Fruit fly (Drosophila melanogaster): ENCODE results near the gene CG8159.

Gene CG8159

DNA sequence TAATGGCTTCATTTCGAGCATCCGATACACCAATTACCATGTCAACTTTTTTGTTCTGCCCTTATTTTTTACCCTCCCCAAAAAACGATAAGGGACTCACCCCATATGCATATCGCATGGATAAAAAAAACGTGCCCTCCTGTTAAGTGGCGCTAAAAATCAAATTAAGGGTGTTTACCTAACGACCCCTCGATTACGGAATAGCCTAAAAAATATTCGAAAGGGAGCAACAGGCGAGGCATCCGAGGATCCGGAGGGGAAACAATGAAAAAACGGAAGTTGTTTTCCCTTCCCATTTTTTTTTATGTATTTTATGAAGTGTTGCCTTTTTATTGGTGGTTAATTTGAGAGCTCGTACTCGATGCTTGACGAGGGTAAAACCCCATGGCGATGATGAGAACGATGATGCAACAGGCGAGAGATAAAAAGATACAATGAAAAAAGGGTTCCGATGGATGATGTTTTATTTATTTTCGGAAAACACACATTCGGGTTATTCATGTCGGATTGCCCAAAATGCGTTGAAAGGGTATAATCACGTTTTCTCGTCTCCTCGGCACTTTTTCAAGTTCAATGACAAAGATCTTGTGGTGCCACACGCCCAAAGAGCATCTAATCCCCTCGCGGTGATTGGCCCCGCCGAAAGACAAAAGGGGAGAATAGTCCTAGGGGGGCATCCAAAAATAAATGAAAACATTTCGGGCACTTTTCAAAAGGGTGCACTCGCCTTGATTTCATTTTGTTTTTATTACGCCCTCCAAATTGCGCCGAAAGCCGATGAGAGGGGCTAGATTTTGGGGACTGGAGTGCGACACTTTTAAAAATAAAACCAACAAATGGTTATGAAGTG is 42.1 kb upstream of the CG8159 start, which contains the start of gene CG44227:
CG44227 (minus strand) TSS at position 849 of the 850 bp plus-strand sequence.
- TF ChIP-seq Blimp-1 (GFP tag; optimal IDR thresholded peaks at IDR 0.05) = no peak
- no peak for TF ChIP-seq salr (GFP tag; optimal IDR thresholded peaks at IDR 0.05)
- no peak for TF ChIP-seq ss (GFP tag; optimal IDR thresholded peaks at IDR 0.05)
- no peak for TF ChIP-seq CG1621 (tag; optimal IDR thresholded peaks at IDR 0.05)
- TF ChIP-seq Ets21C (GFP tag; optimal IDR thresholded peaks at IDR 0.05) = no peak
- TF ChIP-seq CG15336 (GFP tag; IDR thresholded peaks at IDR 0.05) = no peak
- TF ChIP-seq lz (GFP tag; optimal IDR thresholded peaks at IDR 0.05) = no peak
- no peak for TF ChIP-seq cyc (GFP tag; optimal IDR thresholded peaks at IDR 0.05)
- no peak for TF ChIP-seq CG10669 (GFP tag; optimal IDR thresholded peaks at IDR 0.05)

DNA sequence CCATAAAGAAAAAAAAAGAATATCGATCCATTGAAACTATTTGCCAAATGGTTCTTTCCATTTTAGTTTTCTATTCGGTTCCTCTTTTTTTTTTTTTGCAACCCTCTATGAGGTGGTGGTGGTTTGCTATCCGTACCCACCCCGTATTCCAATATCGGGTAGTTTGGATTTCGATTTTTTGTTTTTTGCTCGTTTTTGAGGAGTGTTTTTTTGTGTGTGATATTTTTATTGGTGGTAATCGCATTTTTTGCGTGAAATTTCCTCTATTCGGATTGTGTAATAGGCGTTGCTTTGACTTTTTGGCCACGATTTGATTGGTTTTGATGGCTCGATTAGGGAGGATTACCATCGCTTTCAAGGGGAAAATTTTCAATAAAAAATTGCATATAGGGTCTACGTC is 40.2 kb upstream of the CG8159 start:
- no peak for TF ChIP-seq Hr39 (GFP tag; optimal IDR thresholded peaks at IDR 0.05)
- no peak for TF ChIP-seq spab (GFP tag; optimal IDR thresholded peaks at IDR 0.05)
- TF ChIP-seq CG7368 (GFP tag; optimal IDR thresholded peaks at IDR 0.05) = no peak

DNA sequence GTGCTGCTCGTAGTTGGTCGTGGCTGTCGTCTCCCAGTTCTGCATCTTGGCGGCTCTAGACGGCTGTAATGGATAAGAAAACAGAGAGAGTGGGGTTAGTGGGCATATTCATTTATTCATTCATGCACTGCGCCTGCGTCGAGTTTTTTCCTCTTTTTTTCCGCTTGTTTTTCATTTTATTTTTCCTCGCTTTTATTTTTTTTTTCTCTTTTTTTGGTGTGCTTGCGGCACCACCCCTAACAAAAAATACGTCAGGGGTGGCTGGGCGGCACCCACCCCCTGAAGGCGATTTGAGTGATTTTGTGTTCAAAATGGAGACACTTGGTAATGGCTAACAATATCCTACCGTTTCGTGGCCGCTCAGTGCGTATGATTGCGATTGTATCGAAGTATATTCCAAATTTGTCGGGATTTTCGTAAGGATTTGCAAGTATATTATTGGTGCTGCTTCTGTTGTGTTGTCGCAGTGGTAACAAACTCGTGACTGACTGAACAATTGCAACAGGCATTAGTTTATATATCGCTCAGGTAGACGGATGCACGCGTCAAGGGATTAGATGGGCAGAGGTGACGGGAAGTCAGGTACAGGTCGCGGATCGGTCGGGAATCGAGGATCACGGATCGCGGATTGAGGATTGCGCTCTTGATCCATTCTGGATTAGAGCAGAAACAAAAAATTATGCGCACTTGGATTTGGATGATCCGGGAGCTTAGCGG is 32.4 kb upstream of the CG8159 start:
- TF ChIP-seq spab (GFP tag; optimal IDR thresholded peaks at IDR 0.05) = peak; percentile 88
- TF ChIP-seq Sox14 (GFP tag; optimal IDR thresholded peaks at IDR 0.05) = peak; percentile 9
- TF ChIP-seq Smox (GFP tag; optimal IDR thresholded peaks at IDR 0.05) = no peak
- no peak for TF ChIP-seq Hr39 (GFP tag; optimal IDR thresholded peaks at IDR 0.05)
- TF ChIP-seq CG15336 (GFP tag; IDR thresholded peaks at IDR 0.05) = peak; percentile 91
- peak; percentile 52 for TF ChIP-seq Met (GFP tag; optimal IDR thresholded peaks at IDR 0.05)
- TF ChIP-seq Gug (GFP tag; IDR thresholded peaks at IDR 0.05) = peak; percentile 80
- no peak for TF ChIP-seq CG11902 (GFP tag; optimal IDR thresholded peaks at IDR 0.05)
- TF ChIP-seq Eip75B (GFP tag; optimal IDR thresholded peaks at IDR 0.05) = peak; percentile 55
- no peak for TF ChIP-seq Sox15 (GFP tag; optimal IDR thresholded peaks at IDR 0.05)
- peak; percentile 94 for TF ChIP-seq CG8119 (GFP tag; IDR thresholded peaks at IDR 0.05)
- peak; percentile 81 for TF ChIP-seq CG10669 (GFP tag; optimal IDR thresholded peaks at IDR 0.05)
- TF ChIP-seq Lpt (GFP tag; optimal IDR thresholded peaks at IDR 0.05) = peak; percentile 87
- TF ChIP-seq Blimp-1 (GFP tag; optimal IDR thresholded peaks at IDR 0.05) = no peak
- peak; percentile 68; the same call in 1 of the 2 replicates for TF ChIP-seq CG11294 (GFP tag; IDR thresholded peaks at IDR 0.05)
- TF ChIP-seq CG16779 (tag; optimal IDR thresholded peaks at IDR 0.05) = peak; percentile 94
- TF ChIP-seq achi (GFP tag; optimal IDR thresholded peaks at IDR 0.05) = peak; percentile 79
- peak; percentile 3 for TF ChIP-seq fkh (GFP tag; optimal IDR thresholded peaks at IDR 0.05)
- TF ChIP-seq CG10631 (GFP tag; optimal IDR thresholded peaks at IDR 0.05) = peak; percentile 47
- TF ChIP-seq Ets96B (tag; optimal IDR thresholded peaks at IDR 0.05) = peak; percentile 74
- peak; percentile 77 for TF ChIP-seq pdm3 (GFP tag; optimal IDR thresholded peaks at IDR 0.05)
- TF ChIP-seq CG9139 (GFP tag; optimal IDR thresholded peaks at IDR 0.05) = peak; percentile 95
- peak; percentile 80 for TF ChIP-seq CG3919 (GFP tag; optimal IDR thresholded peaks at IDR 0.05)
- no peak for TF ChIP-seq CG31627 (GFP tag; optimal IDR thresholded peaks at IDR 0.05)
- peak; percentile 91 for TF ChIP-seq net (GFP tag; optimal IDR thresholded peaks at IDR 0.05)
- peak; percentile 84 for TF ChIP-seq CG7368 (GFP tag; optimal IDR thresholded peaks at IDR 0.05)
- TF ChIP-seq eg (GFP tag; IDR thresholded peaks at IDR 0.05) = peak; percentile 99
- peak; percentile 65 for TF ChIP-seq Hr4 (GFP tag; optimal IDR thresholded peaks at IDR 0.05)
- no peak for TF ChIP-seq CG6854 (GFP tag; optimal IDR thresholded peaks at IDR 0.05)
- no peak for TF ChIP-seq lz (GFP tag; optimal IDR thresholded peaks at IDR 0.05)
- TF ChIP-seq cyc (GFP tag; optimal IDR thresholded peaks at IDR 0.05) = no peak
- TF ChIP-seq svp (GFP tag) = peak; percentile 37
- peak; percentile 42 for TF ChIP-seq fd59A (GFP tag; optimal IDR thresholded peaks at IDR 0.05)
- TF ChIP-seq CG6163 (GFP tag; IDR thresholded peaks at IDR 0.05) = peak; percentile 98
- peak; percentile 72 for TF ChIP-seq CG11762 (GFP tag; optimal IDR thresholded peaks at IDR 0.05; ENCODE audit: insufficient read depth)
- peak; percentile 19 for TF ChIP-seq CG4318 (GFP tag; optimal IDR thresholded peaks at IDR 0.05)
- TF ChIP-seq CG32006 (GFP tag; optimal IDR thresholded peaks at IDR 0.05) = peak; percentile 69
- peak; percentile 95 for TF ChIP-seq CG6276 (GFP tag; optimal IDR thresholded peaks at IDR 0.05)
- peak; percentile 64 to 77 for TF ChIP-seq salr (GFP tag; optimal IDR thresholded peaks at IDR 0.05)
- no peak for TF ChIP-seq Ets21C (GFP tag; optimal IDR thresholded peaks at IDR 0.05)
- no peak for TF ChIP-seq Eip93F (GFP tag; optimal IDR thresholded peaks at IDR 0.05)
- no peak for TF ChIP-seq CG1621 (tag; optimal IDR thresholded peaks at IDR 0.05)
